Fruit fly (Drosophila melanogaster) whole organism, wandering third instar larva: ENCODE data around the gene Rab9Fa.

Experiments used
- CG9705 ChIP-seq: fragments of 200-800 bp; sonication (Bioruptor generic); optimal IDR thresholded peaks from 2 replicates; lab custom pipeline; 2018; ENCODE audit warnings: missing biosample characterization, mild to moderate bottlenecking, missing genetic modification characterization
- psq ChIP-seq: fragments of 200-800 bp; sonication (Bioruptor generic); optimal IDR thresholded peaks from 3 replicates; lab custom pipeline; 2017; ENCODE audit warnings: missing biosample characterization, mild to moderate bottlenecking, missing genetic modification characterization, moderate library complexity
- usp ChIP-seq: fragments of >200 bp; optimal IDR thresholded peaks from 2 replicates; lab custom pipeline; 2017; ENCODE audit warnings: missing biosample characterization, missing genetic modification characterization

dm6 chrX:10905047-10905446 lies 45.8 kb downstream of the Rab9Fa start:
- TF ChIP-seq CG9705 (GFP tag; lab: Kevin White, UChicago) (no peak), usp (GFP tag; lab: Kevin White, UChicago) (no peak), psq (peak; percentile 7)
